Fruit fly (Drosophila melanogaster): ENCODE data around the gene pths.

pths gene

DNA sequence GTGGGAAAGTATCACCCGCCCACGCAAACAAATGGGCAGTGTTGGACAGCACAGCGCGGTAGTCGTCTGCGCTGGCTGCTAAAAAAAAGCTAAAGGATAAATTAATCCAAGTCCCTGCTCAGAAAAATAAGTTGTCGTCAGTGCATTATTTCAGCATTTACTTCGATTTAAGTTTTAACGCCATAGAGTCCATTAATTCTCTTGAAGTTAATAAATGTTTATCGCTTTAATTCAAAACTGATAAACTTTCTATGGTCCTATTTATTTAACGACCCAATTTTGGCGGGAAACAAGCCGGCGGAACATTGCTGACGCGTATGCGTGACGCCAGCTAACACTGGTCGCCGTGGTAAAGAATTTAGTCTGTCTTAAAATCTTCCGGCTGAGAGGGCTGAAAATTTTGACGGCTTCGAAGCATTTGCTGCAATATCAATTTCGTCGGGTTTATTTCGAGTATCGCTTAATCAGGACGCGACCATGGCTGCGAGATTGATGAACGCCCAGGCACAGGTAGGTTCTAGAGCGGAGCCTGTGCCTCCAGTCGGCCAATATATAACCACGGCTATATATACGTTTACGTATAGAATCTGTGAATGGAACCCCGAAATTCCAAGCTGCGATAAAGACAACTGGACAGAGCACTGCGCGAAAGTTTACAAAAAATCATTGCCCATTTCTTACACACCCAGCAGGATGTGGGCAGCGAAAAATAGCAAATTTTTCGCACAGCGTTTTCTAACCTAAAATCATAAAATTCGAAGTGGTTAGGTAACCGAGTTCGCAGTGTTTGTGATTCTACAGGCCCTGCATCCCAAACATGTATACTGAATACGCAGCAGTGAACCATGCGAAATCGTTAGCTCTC lies 25.5 kb downstream of the pths start, which contains the start of the genes mAcon1, CG43345 and CG43346 (continued):
- TF ChIP-seq CG13775 (GFP tag; optimal IDR thresholded peaks at IDR 0.05) (peak; percentile 87), Chrac-16 (GFP tag; optimal IDR thresholded peaks at IDR 0.05) (peak; percentile 85), CG9727 (GFP tag; optimal IDR thresholded peaks at IDR 0.05) (peak; percentile 79), CG15479 (GFP tag; optimal IDR thresholded peaks at IDR 0.05) (peak; percentile 66), CG17802 (tag; optimal IDR thresholded peaks at IDR 0.05) (no peak), CG2116 (GFP tag; optimal IDR thresholded peaks at IDR 0.05) (peak; percentile 60), disco-r (GFP tag; optimal IDR thresholded peaks at IDR 0.05) (peak; percentile 67), chif (GFP tag; optimal IDR thresholded peaks at IDR 0.05) (peak; percentile 71 to 78), Eip74EF (GFP tag; optimal IDR thresholded peaks at IDR 0.05) (no peak), CG13894 (tag; optimal IDR thresholded peaks at IDR 0.05) (no peak), BEAF-32 (GFP tag; optimal IDR thresholded peaks at IDR 0.05) (peak; percentile 48), CG9215 (GFP tag; IDR thresholded peaks at IDR 0.05) (peak; percentile 83), Tbp (GFP tag; optimal IDR thresholded peaks at IDR 0.05) (peak; percentile 85), Lpt (GFP tag; optimal IDR thresholded peaks at IDR 0.05) (no peak), CG10979 (tag; optimal IDR thresholded peaks at IDR 0.05) (peak; percentile 64), bigmax (GFP tag; optimal IDR thresholded peaks at IDR 0.05) (peak; percentile 86), CG11560 (tag; IDR thresholded peaks at IDR 0.05) (peak; percentile 55; the same call in 1 of the 3 replicates), kay (GFP tag; optimal IDR thresholded peaks at IDR 0.05) (peak; percentile 58), ttk (GFP tag; IDR thresholded peaks at IDR 0.05) (no peak), chn (GFP tag; optimal IDR thresholded peaks at IDR 0.05) (peak; percentile 86), gce (GFP tag; IDR thresholded peaks at IDR 0.05) (no peak), CG2889 (GFP tag; IDR thresholded peaks at IDR 0.05) (no peak), CG6254 (GFP tag; optimal IDR thresholded peaks at IDR 0.05) (peak; percentile 24), kah (GFP tag; optimal IDR thresholded peaks at IDR 0.05) (no peak), usp (GFP tag; optimal IDR thresholded peaks at IDR 0.05) (no peak), D19B (GFP tag; optimal IDR thresholded peaks at IDR 0.05) (peak; percentile 66), CG18599 (GFP tag; optimal IDR thresholded peaks at IDR 0.05) (peak; percentile 86), scrt (GFP tag; optimal IDR thresholded peaks at IDR 0.05) (no peak), CG31388 (GFP tag; optimal IDR thresholded peaks at IDR 0.05) (no peak), ase (GFP tag; IDR thresholded peaks at IDR 0.05) (no peak), CG14441 (GFP tag; IDR thresholded peaks at IDR 0.05) (no peak; the same call in 1 of the 2 replicates), Oaz (GFP tag; IDR thresholded peaks at IDR 0.05) (no peak), Hey (tag; optimal IDR thresholded peaks at IDR 0.05) (no peak), CG10267 (tag; optimal IDR thresholded peaks at IDR 0.05) (peak; percentile 98), zen (tag; optimal IDR thresholded peaks at IDR 0.05) (peak; percentile 75), cad (GFP tag; optimal IDR thresholded peaks at IDR 0.05) (no peak), CrebB (tag; optimal IDR thresholded peaks at IDR 0.05) (peak; percentile 58), CG11504 (tag; optimal IDR thresholded peaks at IDR 0.05) (no peak), CG11398 (GFP tag; optimal IDR thresholded peaks at IDR 0.05) (peak; percentile 79), CG4854 (GFP tag; optimal IDR thresholded peaks at IDR 0.05) (peak; percentile 69), CG6175 (GFP tag; IDR thresholded peaks at IDR 0.05) (no peak), Neu2 (GFP tag; optimal IDR thresholded peaks at IDR 0.05; ENCODE audit: borderline replicate concordance) (peak; percentile 45), sqz (GFP tag; optimal IDR thresholded peaks at IDR 0.05) (no peak), sima (GFP tag; optimal IDR thresholded peaks at IDR 0.05) (peak; percentile 72), gcm2 (GFP tag; optimal IDR thresholded peaks at IDR 0.05) (peak; percentile 52), MBD-R2 (GFP tag; IDR thresholded peaks at IDR 0.05) (peak; percentile 76), YL-1 (GFP tag; optimal IDR thresholded peaks at IDR 0.05) (peak; percentile 53), CG6689 (GFP tag; IDR thresholded peaks at IDR 0.05) (peak; percentile 51; the same call in 1 of the 2 replicates)
